Worm (Caenorhabditis elegans) whole organism, L4/young adult: Measurements from ENCODE around the gene M03F8.1.

Experiments
- W03F9.2 ChIP-seq: fragments of 150-350 bp; optimal IDR thresholded peaks from 2 replicates; lab custom pipeline; 2014; ENCODE audit warnings: missing biosample characterization, missing genetic modification characterization
- dao-5 ChIP-seq: sonication (generic microtip); optimal IDR thresholded peaks from 2 replicates; lab custom pipeline; 2016; ENCODE audit warnings: missing genotype, missing genetic modification characterization, moderate library complexity, missing compliant biosample characterization
- him-1 ChIP-seq: sonication (generic microtip); optimal IDR thresholded peaks from 2 replicates; lab custom pipeline; 2016; ENCODE audit warnings: missing genotype, missing genetic modification reagents, missing genetic modification characterization, missing compliant biosample characterization

M03F8.1 gene

DNA sequence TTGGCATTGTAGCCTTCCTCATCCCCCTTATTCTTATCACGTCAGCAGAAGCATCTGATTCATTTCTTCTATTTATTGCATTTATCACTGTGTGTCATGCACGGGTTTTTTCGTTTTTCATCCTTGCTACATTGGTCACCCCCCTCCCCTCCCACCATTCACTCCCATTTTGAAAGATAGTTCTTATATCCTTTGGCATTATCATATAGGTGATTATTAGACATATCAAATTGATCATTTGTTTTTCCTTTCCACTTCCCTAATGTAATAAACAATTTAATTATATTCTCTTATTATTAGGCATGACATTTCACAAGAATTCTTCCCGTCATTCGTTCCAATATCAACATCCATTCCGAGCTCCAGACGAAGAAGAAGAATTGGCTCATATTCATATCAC lies at the start of gene M03F8.1:
M03F8.1 (plus strand) TSS at position 301 of the 400 bp plus-strand sequence.
- TF ChIP-seq him-1: no peak
- no peak for TF ChIP-seq dao-5 (tag; lab: Kevin White, UChicago)
- no peak for TF ChIP-seq W03F9.2

DNA sequence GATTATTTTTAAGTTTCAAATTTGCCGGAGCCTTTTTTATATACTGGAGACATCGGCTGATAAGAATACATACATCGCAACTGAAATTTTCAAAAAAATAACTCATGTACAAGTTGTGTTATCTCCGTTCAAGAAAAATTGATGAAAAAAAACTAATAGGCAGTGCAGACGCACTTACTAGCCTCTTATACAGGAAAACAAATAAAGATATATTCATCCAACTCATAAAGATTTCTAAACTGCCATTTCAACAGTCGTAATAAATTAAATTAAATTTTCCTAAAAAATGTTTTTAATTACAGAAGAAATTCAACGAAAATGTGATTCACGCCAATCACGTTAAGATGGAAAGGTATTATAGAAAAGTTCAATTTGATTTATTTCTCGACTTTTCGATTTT lies 49.4 kb upstream of the M03F8.1 start, which contains the start of gene C04E6.5:
C04E6.5 (plus strand) TSS at position 301 of the 400 bp plus-strand sequence.
- TF ChIP-seq him-1 (no peak), dao-5 (tag; lab: Kevin White, UChicago) (no peak), W03F9.2 (no peak)

DNA sequence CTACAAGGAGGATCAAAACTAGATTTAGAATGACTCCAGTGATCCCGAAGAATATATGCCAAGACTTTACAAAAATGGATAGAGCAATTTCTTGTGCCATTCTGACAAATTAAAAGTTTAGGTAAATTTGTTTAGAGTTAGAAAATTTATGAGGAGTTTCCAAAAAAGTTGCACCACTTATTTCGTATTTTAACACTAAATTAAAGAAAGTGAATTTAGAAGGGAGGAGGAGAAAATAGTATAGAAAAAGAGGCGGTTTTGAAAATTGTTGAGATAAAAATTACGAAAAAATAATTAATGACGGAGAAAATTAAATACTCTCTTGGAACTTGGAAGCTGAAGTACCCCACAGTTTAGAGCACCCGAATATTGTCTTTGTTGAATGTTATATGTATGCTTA lies 45.0 kb upstream of the M03F8.1 start, which contains the start of gene srd-15:
srd-15 (minus strand) TSS at position 101 of the 400 bp plus-strand sequence.
- TF ChIP-seq dao-5 (tag; lab: Kevin White, UChicago) (no peak), W03F9.2 (no peak), him-1 (no peak)

DNA sequence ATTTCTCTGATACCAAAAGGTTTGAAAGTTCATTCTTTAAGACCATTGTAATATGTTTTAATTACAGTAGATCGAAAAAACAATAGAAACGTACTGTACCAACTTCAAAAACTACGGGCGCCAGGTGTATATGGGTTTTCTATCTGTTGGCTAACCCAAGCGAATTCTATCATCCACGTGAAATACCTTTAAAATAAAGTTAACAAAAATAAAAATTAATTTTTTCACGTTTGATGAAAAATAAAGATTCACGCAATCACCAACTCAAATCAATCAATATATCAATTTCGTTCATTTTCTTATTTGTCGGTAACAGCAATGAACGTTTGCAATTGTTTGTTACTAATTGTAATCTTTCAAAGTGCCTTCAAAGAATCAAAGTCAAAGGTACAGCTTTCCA lies 44.1 kb upstream of the M03F8.1 start, which contains the start of gene C04E6.4:
C04E6.4 (plus strand) TSS at position 301 of the 400 bp plus-strand sequence.
- no peak for TF ChIP-seq W03F9.2
- TF ChIP-seq dao-5 (tag; lab: Kevin White, UChicago): no peak
- no peak for TF ChIP-seq him-1

DNA sequence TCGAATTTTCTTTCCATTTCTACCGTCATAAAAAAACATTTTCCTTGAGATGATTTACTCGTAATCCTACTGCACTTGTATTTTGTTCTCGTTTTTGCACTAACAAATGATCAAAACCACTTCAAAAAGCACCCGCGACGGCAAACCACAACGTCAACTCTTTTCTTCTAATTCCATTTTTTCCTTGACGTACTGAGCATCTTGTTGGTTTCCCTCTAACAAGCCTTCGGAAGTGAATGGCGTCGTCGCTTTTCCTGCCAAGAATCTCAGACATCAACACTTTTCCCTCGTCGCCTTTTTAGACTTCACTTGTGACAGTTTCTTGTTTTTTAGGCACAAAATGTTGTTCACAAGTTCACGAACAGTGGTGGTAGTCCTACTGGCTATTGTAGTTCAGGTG lies 38.8 kb upstream of the M03F8.1 start, which contains the start of gene C04E6.13:
C04E6.13 (plus strand) TSS at position 301 of the 400 bp plus-strand sequence.
- TF ChIP-seq him-1: no peak
- TF ChIP-seq dao-5 (tag; lab: Kevin White, UChicago): no peak
- TF ChIP-seq W03F9.2: no peak

DNA sequence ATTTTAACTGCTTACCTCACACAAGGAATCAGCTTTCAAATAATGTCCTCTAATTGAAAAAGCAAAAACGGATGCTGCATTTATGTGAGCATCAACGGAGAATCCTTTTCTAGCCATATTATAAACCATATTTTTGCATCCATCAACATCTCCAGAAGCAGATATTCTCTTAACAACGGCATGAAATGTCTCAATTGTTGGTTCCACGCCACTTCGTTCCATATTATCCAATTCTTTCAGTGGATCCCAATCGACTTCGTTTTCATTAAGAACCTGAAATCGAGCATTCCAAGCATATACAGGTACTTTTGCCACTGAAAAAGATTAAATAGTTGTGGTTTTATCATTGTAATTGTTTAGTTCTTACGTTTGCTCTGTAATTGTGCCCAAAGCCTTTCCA lies 34.4 kb upstream of the M03F8.1 start:
- TF ChIP-seq W03F9.2 (no peak), dao-5 (tag; lab: Kevin White, UChicago) (no peak), him-1 (no peak)

DNA sequence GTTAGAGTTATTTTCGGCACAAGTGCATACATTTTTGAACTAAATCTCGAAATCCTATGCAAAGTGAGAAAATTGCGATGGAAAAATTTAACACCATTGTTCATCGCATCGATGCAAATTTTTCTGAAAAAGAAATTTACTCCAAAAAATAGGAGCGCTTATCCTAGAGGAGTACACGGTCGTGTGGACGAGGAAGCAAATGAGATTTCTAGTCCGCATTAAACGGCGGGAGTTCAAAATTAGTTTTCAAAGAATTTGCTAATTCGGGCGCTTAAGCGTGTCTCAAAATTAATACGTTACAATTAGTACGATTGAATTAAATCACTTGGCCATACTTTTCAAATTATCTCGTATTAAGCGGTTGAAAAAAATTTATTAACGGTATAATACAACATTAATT lies 33.5 kb upstream of the M03F8.1 start, which contains the start of gene lrpr-1:
lrpr-1 (minus strand) TSS at position 185 of the 400 bp plus-strand sequence.
- TF ChIP-seq dao-5 (tag; lab: Kevin White, UChicago): no peak
- peak; percentile 89 for TF ChIP-seq him-1
- TF ChIP-seq W03F9.2: no peak

DNA sequence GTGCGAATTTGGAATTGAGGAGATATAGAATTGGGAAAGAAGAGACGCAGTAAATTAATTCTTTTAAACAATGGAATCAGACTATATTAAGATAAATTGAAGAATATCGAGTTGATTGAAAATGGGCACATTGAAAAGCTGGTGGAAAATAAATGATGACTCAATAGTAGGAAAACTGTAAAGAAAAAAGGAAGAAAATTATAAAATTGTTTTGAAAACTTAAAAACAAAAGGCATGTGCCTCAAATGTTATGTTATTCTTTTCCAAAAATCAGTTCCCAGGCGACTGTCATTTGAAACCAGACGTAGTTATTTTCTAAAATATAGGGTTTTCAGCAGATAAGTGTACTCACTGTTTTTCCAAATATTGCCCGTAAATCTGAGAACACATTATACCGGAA lies 31.3 kb upstream of the M03F8.1 start, which contains the start of gene C04E6.12:
C04E6.12 (minus strand) TSS at position 101 of the 400 bp plus-strand sequence.
- TF ChIP-seq W03F9.2 (no peak), dao-5 (tag; lab: Kevin White, UChicago) (no peak), him-1 (no peak)

DNA sequence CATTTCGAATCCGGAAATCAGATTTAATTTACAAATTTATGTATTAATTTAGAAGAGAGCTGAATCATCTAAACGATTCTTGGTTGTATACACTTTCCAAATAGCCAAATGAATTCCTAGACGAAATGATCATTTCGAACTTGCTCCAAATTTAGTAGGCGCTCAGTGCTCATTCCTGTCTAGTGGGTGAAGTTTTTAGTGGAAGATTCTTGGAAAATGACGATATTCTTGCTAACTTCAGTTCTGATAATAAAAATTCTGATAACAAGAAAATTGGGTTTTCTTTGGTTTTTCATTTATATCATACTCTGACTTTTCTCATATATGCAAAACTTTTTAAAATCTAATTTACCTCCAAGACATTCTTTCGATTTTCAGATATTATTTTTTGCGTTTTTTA lies 29.5 kb upstream of the M03F8.1 start:
- no peak for TF ChIP-seq dao-5 (tag; lab: Kevin White, UChicago)
- TF ChIP-seq him-1: no peak
- no peak for TF ChIP-seq W03F9.2

DNA sequence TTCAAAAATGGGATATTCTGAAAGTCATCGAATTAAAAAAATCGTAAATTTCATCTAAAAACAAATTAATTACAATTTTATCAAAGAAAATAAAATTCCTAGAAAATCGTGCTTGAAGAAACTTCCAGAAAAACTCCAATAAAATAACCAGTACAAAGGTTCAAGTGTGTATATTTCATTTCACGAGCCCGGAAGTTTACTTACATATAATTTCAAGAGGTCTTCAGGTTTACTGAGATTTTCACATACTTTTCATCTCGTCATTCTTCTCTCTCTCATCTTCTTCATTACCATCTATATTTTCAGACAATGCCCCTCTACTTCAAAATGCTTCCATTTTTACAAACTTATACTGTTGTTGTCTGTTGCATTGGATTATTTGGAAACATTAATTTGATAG lies 29.0 kb upstream of the M03F8.1 start, which contains the start of gene srsx-18:
srsx-18 (plus strand) TSS at position 301 of the 400 bp plus-strand sequence.
- no peak for TF ChIP-seq him-1
- no peak for TF ChIP-seq W03F9.2

DNA sequence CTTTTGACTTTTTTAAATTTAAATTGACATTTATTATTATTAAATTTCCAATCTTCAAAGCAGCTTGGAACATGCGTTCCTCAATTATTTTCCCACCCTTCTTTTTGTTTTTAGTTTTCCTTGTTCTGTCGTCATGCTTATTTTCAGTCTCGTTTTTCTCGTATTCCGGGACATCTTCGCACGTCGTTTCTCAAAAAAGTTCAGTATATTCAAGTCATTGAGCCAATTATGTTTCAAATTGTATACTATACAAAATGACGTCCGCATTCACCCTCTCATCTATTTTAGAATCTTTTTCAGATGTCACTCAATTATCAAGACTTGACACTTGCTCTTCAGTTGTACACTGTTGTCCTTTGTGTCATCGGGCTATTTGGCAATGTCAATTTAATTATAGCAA lies 23.9 kb upstream of the M03F8.1 start, which contains the start of gene srsx-17:
srsx-17 (plus strand) TSS at position 301 of the 400 bp plus-strand sequence.
- TF ChIP-seq him-1 (no peak), W03F9.2 (no peak), dao-5 (tag; lab: Kevin White, UChicago) (no peak)

DNA sequence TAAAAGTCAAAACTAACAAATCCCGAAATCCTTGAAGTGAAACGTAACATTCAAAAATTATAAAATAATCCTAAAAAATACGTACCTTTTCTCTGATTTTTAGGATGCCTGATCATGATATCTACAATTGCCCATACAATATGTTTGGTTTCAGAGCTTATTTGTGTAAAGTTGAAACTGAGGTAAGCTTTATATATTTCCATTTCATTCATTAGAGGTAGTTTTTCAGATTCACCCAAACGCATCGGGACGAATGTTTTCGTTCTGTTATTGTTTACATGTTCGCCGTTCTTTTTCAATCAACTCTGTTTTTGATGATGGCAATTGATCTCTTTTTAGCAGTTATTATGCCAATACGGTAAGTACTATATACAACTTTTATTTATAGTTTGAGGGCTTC lies 23.2 kb upstream of the M03F8.1 start:
- TF ChIP-seq dao-5 (tag; lab: Kevin White, UChicago) (no peak), W03F9.2 (no peak), him-1 (no peak)

DNA sequence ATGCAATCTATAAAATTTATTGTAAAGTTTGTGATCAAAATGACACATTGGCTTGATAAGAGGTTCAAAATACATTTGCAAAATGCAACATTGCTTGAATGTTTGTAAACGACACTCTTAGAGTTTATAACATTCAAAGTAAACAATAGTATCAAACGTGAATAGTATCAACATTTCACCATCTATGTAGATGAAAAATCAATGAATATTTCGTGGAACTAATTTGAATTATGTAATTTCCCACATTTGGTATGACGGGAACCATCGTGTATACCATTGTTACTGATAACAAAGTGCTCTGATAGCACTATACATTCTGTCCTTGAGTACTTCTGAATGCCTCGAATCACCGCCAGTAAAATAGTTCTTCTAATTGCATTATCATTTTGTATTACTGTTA lies 20.6 kb upstream of the M03F8.1 start, which contains the start of gene galt-1:
galt-1 (plus strand) TSS at position 318 of the 400 bp plus-strand sequence.
- TF ChIP-seq dao-5 (tag; lab: Kevin White, UChicago): no peak
- TF ChIP-seq W03F9.2: no peak
- no peak for TF ChIP-seq him-1

DNA sequence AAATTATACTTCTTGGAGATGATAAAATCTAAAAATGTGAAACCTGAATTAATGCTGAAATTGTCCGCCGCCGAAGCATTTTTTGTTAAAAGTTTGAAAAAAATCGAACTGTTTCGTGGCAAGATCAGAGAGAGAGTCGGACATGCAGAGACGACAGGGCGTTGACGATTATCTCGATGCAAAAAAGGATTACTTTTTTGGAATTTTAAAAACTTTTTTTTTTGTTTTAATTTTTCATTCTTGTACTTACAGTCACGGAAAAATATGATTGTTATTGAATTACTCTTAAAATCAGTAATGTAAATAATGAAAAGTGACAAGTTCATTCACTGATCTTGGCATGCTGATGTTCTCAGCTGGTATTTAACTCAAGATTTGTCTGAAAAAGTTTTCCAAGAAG lies 14.5 kb upstream of the M03F8.1 start, which contains the start of the genes M03F8.5 and M03F8.7:
M03F8.5 (minus strand) TSS at position 101 of the 400 bp plus-strand sequence.
M03F8.7 (plus strand) TSS at position 249 of the 400 bp plus-strand sequence.
- no peak for TF ChIP-seq him-1
- no peak for TF ChIP-seq dao-5 (tag; lab: Kevin White, UChicago)
- TF ChIP-seq W03F9.2: no peak

DNA sequence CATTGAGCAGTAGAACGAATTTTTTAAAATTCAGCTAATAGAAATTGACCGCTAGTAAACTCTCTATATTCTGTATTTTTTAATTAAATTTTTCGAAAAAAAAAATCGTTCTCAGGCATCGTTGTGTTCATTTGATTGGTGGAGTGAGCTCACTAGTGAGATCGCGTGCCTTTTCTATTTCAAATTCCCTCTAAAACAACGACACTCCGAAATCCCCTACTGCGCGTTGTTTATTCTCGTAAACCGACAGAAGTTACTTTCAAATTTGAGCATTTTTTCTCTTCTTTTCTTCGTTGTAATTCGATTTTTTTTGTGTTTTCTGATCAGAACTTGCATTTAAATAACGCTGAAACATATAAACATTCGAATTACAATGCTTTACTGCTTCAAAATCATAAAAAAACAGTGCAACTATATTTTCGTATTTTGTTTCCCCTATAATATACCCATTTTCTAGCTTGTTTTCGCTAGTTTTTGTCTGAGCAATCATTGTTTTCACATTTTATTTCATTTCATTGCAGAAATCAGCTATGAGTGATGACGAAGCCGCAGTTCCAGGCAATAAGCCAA lies 11.6 kb upstream of the M03F8.1 start, which contains the start of gene syf-3:
syf-3 (plus strand) TSS at position 520 of the 570 bp plus-strand sequence.
- no peak for TF ChIP-seq dao-5 (tag; lab: Kevin White, UChicago)
- no peak for TF ChIP-seq him-1
- TF ChIP-seq W03F9.2: no peak
